Worm (Caenorhabditis elegans) whole organism, late embryonic: ENCODE results near the gene F33G12.3.
A peak's percentile ranks its signal among the peaks of the same experiment; 100 is the strongest.

Experiments
- F13H6.1 ChIP-seq: sonication (generic microtip); optimal IDR thresholded peaks from 2 replicates; lab custom pipeline; 2016; ENCODE audit warnings: missing genetic modification characterization, missing compliant biosample characterization
- K02D7.2 ChIP-seq: sonication (generic microtip); optimal IDR thresholded peaks from 2 replicates; lab custom pipeline; 2017; ENCODE audit warnings: mild to moderate bottlenecking, missing genetic modification characterization, missing compliant biosample characterization
- Y22D7AL.16 ChIP-seq: sonication (generic microtip); optimal IDR thresholded peaks from 2 replicates; lab custom pipeline; 2016; ENCODE audit warnings: missing genetic modification characterization, missing compliant biosample characterization
- ceh-2 ChIP-seq: sonication (generic microtip); optimal IDR thresholded peaks from 2 replicates; lab custom pipeline; 2016; ENCODE audit warnings: missing genotype, missing genetic modification characterization, missing compliant biosample characterization
- ceh-6 ChIP-seq: fragments of 200-800 bp; sonication (Bioruptor generic); optimal IDR thresholded peaks from 2 replicates; lab custom pipeline; 2018; ENCODE audit warnings: mild to moderate bottlenecking, missing genetic modification characterization, missing compliant biosample characterization
- che-1 ChIP-seq: sonication (generic microtip); optimal IDR thresholded peaks from 2 replicates; lab custom pipeline; 2016; ENCODE audit warnings: mild to moderate bottlenecking, missing genetic modification characterization, missing compliant biosample characterization
- dmd-4 ChIP-seq: sonication (generic microtip); optimal IDR thresholded peaks from 2 replicates; lab custom pipeline; 2016; ENCODE audit warnings: borderline replicate concordance, missing genetic modification characterization, missing compliant biosample characterization
- dve-1 ChIP-seq: sonication (generic microtip); optimal IDR thresholded peaks from 2 replicates; lab custom pipeline; 2017; ENCODE audit warnings: antibody characterized with exemption, mild to moderate bottlenecking, missing genetic modification characterization, missing compliant biosample characterization
- elt-2 ChIP-seq: sonication (generic microtip); optimal IDR thresholded peaks from 2 replicates; lab custom pipeline; 2016; ENCODE audit warnings: missing genetic modification reagents, missing genetic modification characterization, missing compliant biosample characterization
- fkh-10 ChIP-seq: fragments of 150-350 bp; optimal IDR thresholded peaks from 2 replicates; lab custom pipeline; 2014; ENCODE audit warnings: missing biosample characterization, missing genetic modification reagents, missing genetic modification characterization
- gmeb-2 ChIP-seq: sonication (generic microtip); optimal IDR thresholded peaks from 2 replicates; lab custom pipeline; 2016; ENCODE audit warnings: missing genetic modification characterization, inconsistent platforms, missing compliant biosample characterization
- hlh-15 ChIP-seq: sonication (generic microtip); optimal IDR thresholded peaks from 2 replicates; lab custom pipeline; 2016; ENCODE audit warnings: missing genetic modification characterization, missing compliant biosample characterization
- hlh-6 ChIP-seq: sonication (generic microtip); optimal IDR thresholded peaks from 2 replicates; lab custom pipeline; 2016; ENCODE audit warnings: missing genotype, missing genetic modification characterization, missing compliant biosample characterization
- hlh-8 ChIP-seq: sonication (generic microtip); optimal IDR thresholded peaks from 2 replicates; lab custom pipeline; 2016; ENCODE audit warnings: missing genotype, missing genetic modification characterization, missing compliant biosample characterization
- lim-6 ChIP-seq: sonication (generic microtip); optimal IDR thresholded peaks from 2 replicates; lab custom pipeline; 2016; ENCODE audit warnings: missing genetic modification characterization, missing compliant biosample characterization
- lin-11 ChIP-seq: fragments of 200-800 bp; sonication (Bioruptor generic); optimal IDR thresholded peaks from 2 replicates; lab custom pipeline; 2018; ENCODE audit warnings: mild to moderate bottlenecking, missing genetic modification characterization, missing compliant biosample characterization
- mec-3 ChIP-seq: sonication (generic microtip); optimal IDR thresholded peaks from 2 replicates; lab custom pipeline; 2016; ENCODE audit warnings: borderline replicate concordance, missing genetic modification characterization, missing compliant biosample characterization
- nhr-232 ChIP-seq: sonication (generic microtip); optimal IDR thresholded peaks from 2 replicates; lab custom pipeline; 2016; ENCODE audit warnings: missing genetic modification characterization, missing compliant biosample characterization
- npax-4 ChIP-seq: sonication (generic microtip); optimal IDR thresholded peaks from 2 replicates; lab custom pipeline; 2016; ENCODE audit warnings: missing genetic modification characterization, missing compliant biosample characterization
- pag-3 ChIP-seq: sonication (generic microtip); optimal IDR thresholded peaks from 2 replicates; lab custom pipeline; 2016; ENCODE audit warnings: missing compliant biosample characterization, missing genetic modification characterization, borderline replicate concordance
- pha-2 ChIP-seq: sonication (generic microtip); optimal IDR thresholded peaks from 2 replicates; lab custom pipeline; 2017; ENCODE audit warnings: mild to moderate bottlenecking, missing genetic modification characterization, missing compliant biosample characterization
- rnt-1 ChIP-seq: sonication (generic microtip); optimal IDR thresholded peaks from 2 replicates; lab custom pipeline; 2016; ENCODE audit warnings: missing genetic modification characterization, missing compliant biosample characterization
- sdc-2 ChIP-seq: sonication (generic microtip); optimal IDR thresholded peaks from 2 replicates; lab custom pipeline; 2016; ENCODE audit warnings: missing genotype, missing genetic modification characterization, missing compliant biosample characterization
- sox-4 ChIP-seq: sonication (generic microtip); optimal IDR thresholded peaks from 2 replicates; lab custom pipeline; 2017; ENCODE audit warnings: mild to moderate bottlenecking, missing genetic modification characterization, inconsistent platforms, missing compliant biosample characterization
- syd-9 ChIP-seq: sonication (generic microtip); optimal IDR thresholded peaks from 2 replicates; lab custom pipeline; 2016; ENCODE audit warnings: mild to moderate bottlenecking, missing genetic modification characterization, moderate library complexity, missing compliant biosample characterization
- tbx-2 ChIP-seq: sonication (generic microtip); optimal IDR thresholded peaks from 2 replicates; lab custom pipeline; 2016; ENCODE audit warnings: missing genetic modification characterization, missing compliant biosample characterization
- tbx-7 ChIP-seq: sonication (generic microtip); optimal IDR thresholded peaks from 2 replicates; lab custom pipeline; 2016; ENCODE audit warnings: missing genotype, missing genetic modification characterization, missing compliant biosample characterization
- unc-3 ChIP-seq, 2 experiments: fragments of 200-800 bp in 1 of 2; sonication (Bioruptor generic) in 1 of 2; sonication (generic microtip) in 1 of 2; conservative IDR thresholded peaks in 1 of 2; optimal IDR thresholded peaks in 1 of 2; 2 replicates each; pipeline versions ENCODE4 v1.3.6 to Lab custom; 2016 to 2022; ENCODE audit warnings: missing compliant biosample characterization in 2 of 2, missing genetic modification characterization in 2 of 2, missing genetic modification reagents in 1 of 2
- unc-42 ChIP-seq: sonication (generic microtip); optimal IDR thresholded peaks from 2 replicates; lab custom pipeline; 2016; ENCODE audit warnings: missing genotype, missing genetic modification characterization, missing compliant biosample characterization
- unc-86 ChIP-seq: sonication (generic microtip); optimal IDR thresholded peaks from 2 replicates; lab custom pipeline; 2016; ENCODE audit warnings: missing genetic modification characterization, missing compliant biosample characterization

F33G12.3 gene

DNA sequence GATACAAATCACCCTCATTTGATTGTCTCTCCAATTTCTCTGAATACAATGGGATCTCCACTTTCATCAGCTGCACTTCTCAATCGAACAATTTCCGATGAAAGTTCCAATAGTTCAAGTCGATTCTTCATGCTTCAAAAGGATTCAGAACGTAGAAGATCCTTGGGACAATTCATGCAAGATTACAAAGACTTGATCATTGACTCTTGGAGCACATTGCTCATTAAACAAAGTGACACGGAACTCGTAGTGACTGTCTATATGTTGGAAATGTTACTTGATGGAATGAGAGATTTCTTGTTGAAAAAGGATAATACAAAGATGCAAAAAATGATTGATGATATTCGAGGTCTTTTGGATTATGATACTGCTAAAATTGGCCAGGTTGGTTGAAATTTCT is 5.9 kb downstream of the F33G12.3 start:
- no peak for TF ChIP-seq syd-9 (tag; lab: Kevin White, UChicago)
- no peak for TF ChIP-seq ceh-6 (GFP tag; lab: Kevin White, UChicago)
- no peak for TF ChIP-seq hlh-15

DNA sequence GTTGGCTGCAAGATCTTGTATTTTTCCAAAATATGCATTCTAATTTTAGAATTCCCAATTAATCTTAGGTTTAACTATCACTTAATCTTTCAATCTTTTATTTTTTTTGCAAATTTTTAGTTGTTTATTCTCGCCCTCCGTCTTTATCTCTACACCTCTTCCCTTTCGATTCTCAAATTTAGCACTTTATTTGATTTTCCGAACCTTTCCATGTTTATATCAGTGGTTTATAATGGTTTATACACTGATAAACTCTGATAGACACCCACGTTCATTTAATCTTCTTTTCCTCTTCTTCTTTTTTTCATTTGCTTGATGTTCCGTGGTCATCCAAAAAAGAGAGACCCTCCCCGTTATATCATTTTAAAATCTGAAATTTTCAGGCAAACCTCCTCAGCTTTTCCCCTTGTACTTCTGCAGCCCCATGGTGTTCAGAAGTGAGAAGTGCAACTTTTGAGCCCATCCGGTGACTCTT is 11.4 kb downstream of the F33G12.3 start, which contains the start of the genes nsy-1 and F59A6.13:
Gene nsy-1, plus strand, starts transcription at position 377 of the 475 bp plus-strand sequence.
Gene F59A6.13, plus strand, starts transcription at position 425 of the 475 bp plus-strand sequence.
- no peak for TF ChIP-seq tbx-7 (tag; lab: Kevin White, UChicago)
- TF ChIP-seq hlh-6 (tag; lab: Kevin White, UChicago) = no peak
- no peak for TF ChIP-seq sox-4
- no peak for TF ChIP-seq gmeb-2 (tag; lab: Kevin White, UChicago)
- no peak for TF ChIP-seq fkh-10 (GFP tag; lab: Kevin White, UChicago)
- no peak for TF ChIP-seq hlh-15
- no peak for TF ChIP-seq tbx-2 (tag; lab: Kevin White, UChicago)
- TF ChIP-seq unc-86 (tag; lab: Kevin White, UChicago) = no peak
- TF ChIP-seq lin-11 (tag; lab: Kevin White, UChicago) = no peak
- TF ChIP-seq nhr-232 (tag; lab: Kevin White, UChicago) = no peak

DNA sequence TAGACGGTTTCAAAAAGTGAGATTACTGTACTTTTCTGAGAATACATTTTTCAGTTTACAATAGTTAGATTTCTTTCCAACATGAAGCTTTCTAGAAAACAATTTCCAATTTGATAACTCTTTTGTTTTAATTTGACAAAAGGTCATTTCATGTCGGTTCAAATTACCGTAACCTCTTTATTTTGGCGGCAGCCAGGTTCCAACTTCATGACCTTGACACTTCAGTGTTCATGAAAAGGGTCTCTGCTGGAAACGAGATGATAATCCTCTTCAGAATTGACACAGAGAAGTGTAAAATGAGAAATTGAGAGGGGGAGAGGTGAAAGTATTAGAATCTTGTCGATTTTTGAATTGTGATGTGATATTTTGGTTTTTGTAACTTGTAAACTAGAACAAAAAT is 12.3 kb downstream of the F33G12.3 start:
- no peak for TF ChIP-seq dmd-4 (tag; lab: Kevin White, UChicago)

DNA sequence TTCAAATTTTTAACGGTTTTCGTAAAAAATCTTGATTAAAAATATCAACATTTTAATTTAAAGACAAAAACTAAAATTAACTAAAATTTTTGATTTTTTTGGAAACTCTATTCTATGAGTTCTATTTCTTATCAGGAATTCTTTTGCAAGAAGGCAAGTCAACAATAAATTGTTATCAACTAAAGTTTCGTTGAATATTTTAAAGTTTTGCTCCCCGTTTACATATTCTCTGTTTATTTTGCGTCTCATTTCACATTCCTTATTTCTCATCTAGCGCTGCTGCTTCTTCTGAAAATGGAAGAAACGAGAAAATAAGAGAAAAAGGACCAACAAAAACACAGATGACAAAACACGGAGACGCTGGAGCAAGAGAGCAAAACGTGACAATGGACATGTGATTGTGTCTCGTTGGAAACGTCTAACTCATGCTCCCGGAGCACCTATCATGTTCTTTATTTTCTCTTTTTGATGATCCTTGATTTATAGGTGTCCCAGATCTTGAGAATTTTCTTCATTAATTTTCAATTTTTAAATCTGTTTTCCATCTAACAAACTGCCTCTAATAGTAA is 13.2 kb downstream of the F33G12.3 start:
- TF ChIP-seq pha-2 (tag; lab: Kevin White, UChicago) = no peak
- no peak for TF ChIP-seq ceh-6 (GFP tag; lab: Kevin White, UChicago)
- TF ChIP-seq pag-3 (tag; lab: Kevin White, UChicago) = no peak
- peak; percentile 74 for TF ChIP-seq elt-2 (tag; lab: Kevin White, UChicago)

DNA sequence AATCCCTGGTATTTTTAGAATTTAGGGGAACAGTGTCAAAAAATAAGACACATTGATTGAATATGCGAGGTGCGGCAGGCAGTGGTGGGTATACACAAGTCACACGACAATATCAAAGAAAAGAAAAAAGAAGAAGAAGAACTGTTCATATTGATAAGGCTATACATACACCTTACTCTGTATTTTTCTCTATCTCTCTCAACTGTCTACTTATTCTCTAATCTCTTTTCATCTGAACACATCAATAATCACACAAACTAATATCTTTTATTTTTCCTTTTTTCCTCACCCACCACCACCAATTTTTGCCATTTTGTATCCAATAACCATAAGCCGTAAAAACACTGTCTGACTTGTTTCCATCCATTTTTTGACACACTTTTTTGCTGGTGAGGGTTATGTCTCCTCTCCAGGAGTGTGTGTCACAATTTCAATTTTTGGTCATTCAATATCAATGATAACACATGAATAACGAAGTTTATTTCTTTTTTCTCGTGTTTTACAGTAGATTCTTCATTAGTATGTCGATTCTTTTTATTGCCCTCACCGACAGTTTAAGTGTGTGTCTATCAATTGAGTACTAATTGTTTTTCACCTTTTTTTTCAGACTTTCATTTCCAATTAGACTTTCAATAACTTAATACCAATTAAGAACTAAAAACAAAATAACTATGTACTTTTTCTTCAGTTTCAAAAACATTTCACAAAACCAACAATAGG is 14.3 kb downstream of the F33G12.3 start:
- TF ChIP-seq unc-42 (no peak), elt-2 (tag; lab: Kevin White, UChicago) (peak; percentile 93)

DNA sequence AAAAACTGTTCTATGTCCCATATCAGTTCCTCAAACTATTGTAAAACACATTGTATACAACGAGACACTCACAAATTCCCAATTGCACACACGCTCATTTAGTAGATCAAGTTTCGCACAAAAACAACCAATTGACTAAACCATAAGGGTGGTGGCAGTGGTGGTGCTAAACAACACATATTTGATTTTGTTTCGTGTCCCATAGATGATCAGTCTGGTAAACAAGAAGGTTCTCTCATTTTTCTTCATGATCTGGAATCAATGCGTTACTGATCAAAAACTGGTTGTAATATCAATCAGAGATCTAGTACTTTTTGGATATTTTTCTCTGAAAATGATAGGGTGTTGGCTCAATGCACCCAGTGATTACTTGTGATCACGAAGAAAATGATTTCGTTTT is 15.3 kb downstream of the F33G12.3 start:
- TF ChIP-seq unc-3 (GFP tag; conservative IDR thresholded peaks at IDR 0.05; lab: Robert Waterston, UW) = no peak
- TF ChIP-seq unc-3 (tag; optimal IDR thresholded peaks at IDR 0.05; lab: Kevin White, UChicago) = no peak
- TF ChIP-seq che-1 (tag; lab: Kevin White, UChicago) = no peak
- TF ChIP-seq ceh-2 (tag; lab: Kevin White, UChicago) = no peak
- TF ChIP-seq sdc-2 (tag; lab: Kevin White, UChicago) = no peak
- TF ChIP-seq npax-4 (tag; lab: Kevin White, UChicago) = no peak
- no peak for TF ChIP-seq hlh-8 (tag; lab: Kevin White, UChicago)
- TF ChIP-seq rnt-1 (tag; lab: Kevin White, UChicago) = no peak
- no peak for TF ChIP-seq mec-3 (tag; lab: Kevin White, UChicago)
- TF ChIP-seq Y22D7AL.16 (tag; lab: Kevin White, UChicago) = no peak
- TF ChIP-seq unc-86 (tag; lab: Kevin White, UChicago) = no peak
- no peak for TF ChIP-seq F13H6.1 (tag; lab: Kevin White, UChicago)
- no peak for TF ChIP-seq tbx-7 (tag; lab: Kevin White, UChicago)
- no peak for TF ChIP-seq K02D7.2 (tag; lab: Kevin White, UChicago)
- TF ChIP-seq dve-1 = no peak
- TF ChIP-seq lim-6 (tag; lab: Kevin White, UChicago) = no peak
